Worm (Caenorhabditis elegans) whole organism, L4 larva: ENCODE data around the gene dyf-19.

Source experiments
- F10B5.3 ChIP-seq: sonication (generic microtip); optimal IDR thresholded peaks from 2 replicates; lab custom pipeline; 2016; ENCODE audit warnings: mild to moderate bottlenecking, missing genetic modification characterization, missing compliant biosample characterization
- F26F4.8 ChIP-seq: fragments of 200-800 bp; sonication (Bioruptor generic); conservative IDR thresholded peaks from 2 replicates; pipeline ENCODE4 v1.3.6; 2022; ENCODE audit warnings: missing genetic modification characterization, missing compliant biosample characterization
- F37D6.2 ChIP-seq: sonication (generic microtip); optimal IDR thresholded peaks from 2 replicates; lab custom pipeline; 2016; ENCODE audit warnings: mild to moderate bottlenecking, missing genetic modification characterization, missing compliant biosample characterization
- T20F7.1 ChIP-seq: fragments of 200-800 bp; sonication (Bioruptor generic); optimal IDR thresholded peaks from 2 replicates; lab custom pipeline; 2018; ENCODE audit warnings: mild to moderate bottlenecking, missing genetic modification characterization, missing compliant biosample characterization
- T26A8.4 ChIP-seq: fragments of 200-800 bp; sonication (Bioruptor generic); IDR thresholded peaks from 2 replicates; pipeline ENCODE4 v1.3.6; 2022; ENCODE audit warnings: missing genetic modification characterization, missing compliant biosample characterization
- Y105C5A.15 ChIP-seq: fragments of 200-800 bp; sonication (Bioruptor generic); IDR thresholded peaks from 2 replicates; pipeline ENCODE4 v1.3.6; 2022; ENCODE audit warnings: missing genetic modification characterization, missing compliant biosample characterization
- Y48G9A.11 ChIP-seq: fragments of 200-800 bp; sonication (Bioruptor generic); IDR thresholded peaks from 2 replicates; pipeline ENCODE4 v1.3.6; 2022; ENCODE audit warnings: missing genetic modification reagents, missing genetic modification characterization, missing compliant biosample characterization
- Y75B8A.6 ChIP-seq: fragments of 200-800 bp; sonication (Bioruptor generic); IDR thresholded peaks from 2 replicates; pipeline ENCODE4 v1.3.6; 2022; ENCODE audit warnings: missing genetic modification reagents, missing genetic modification characterization, missing compliant biosample characterization
- ZK546.5 ChIP-seq, 2 experiments: sonication (generic microtip); optimal IDR thresholded peaks; 2 replicates each; lab custom pipeline; 2017; ENCODE audit warnings: missing biosample characterization in 2 of 2, missing genetic modification characterization in 2 of 2
- aha-1 ChIP-seq: fragments of 150-350 bp; peaks from one replicate; lab custom pipeline; 2014; ENCODE audit warnings: missing biosample characterization, missing genetic modification characterization
- arid-1 ChIP-seq: fragments of 200-800 bp; sonication (Bioruptor generic); conservative IDR thresholded peaks from 2 replicates; pipeline ENCODE4 v1.3.6; 2022; ENCODE audit warnings: missing genetic modification reagents, missing genetic modification characterization, missing compliant biosample characterization
- ceh-20 ChIP-seq: fragments of 200-800 bp; sonication (Bioruptor generic); IDR thresholded peaks from 2 replicates; pipeline ENCODE4 v1.3.6; 2022; ENCODE audit warnings: missing genetic modification reagents, missing genetic modification characterization, missing compliant biosample characterization
- ceh-28 ChIP-seq: fragments of 150-350 bp; optimal IDR thresholded peaks from 2 replicates; lab custom pipeline; 2014; ENCODE audit warnings: missing biosample characterization, missing genetic modification reagents, missing genetic modification characterization
- ceh-82 ChIP-seq: sonication (generic microtip); optimal IDR thresholded peaks from 2 replicates; lab custom pipeline; 2017; ENCODE audit warnings: missing biosample characterization, missing genetic modification characterization
- ces-1 ChIP-seq: fragments of 150-350 bp; sonication (generic microtip); optimal IDR thresholded peaks from 4 replicates; lab custom pipeline; 2014; ENCODE audit warnings: missing biosample characterization, missing genetic modification reagents, missing genetic modification characterization
- cey-2 ChIP-seq: sonication (generic microtip); optimal IDR thresholded peaks from 3 replicates; lab custom pipeline; 2017; ENCODE audit warnings: missing genetic modification characterization, mild to moderate bottlenecking, missing compliant biosample characterization, antibody characterized with exemption, borderline replicate concordance; ENCODE audit not compliant: insufficient read depth
- ctbp-1 ChIP-seq: fragments of 200-800 bp; sonication (Bioruptor generic); IDR thresholded peaks from 2 replicates; pipeline ENCODE4 v1.3.6; 2022; ENCODE audit warnings: missing genetic modification reagents, missing genetic modification characterization, missing compliant biosample characterization
- dmd-6 ChIP-seq: fragments of 200-800 bp; sonication (Bioruptor generic); IDR thresholded peaks from 2 replicates; pipeline ENCODE4 v1.3.6; 2022; ENCODE audit warnings: missing genetic modification reagents, missing genetic modification characterization, missing compliant biosample characterization
- dmd-8 ChIP-seq: fragments of 200-800 bp; sonication (Bioruptor generic); IDR thresholded peaks from 2 replicates; pipeline ENCODE4 v1.3.6; 2022; ENCODE audit warnings: missing genetic modification characterization, missing compliant biosample characterization
- fkh-10 ChIP-seq: fragments of 150-350 bp; optimal IDR thresholded peaks from 2 replicates; lab custom pipeline; 2014; ENCODE audit warnings: missing biosample characterization, missing genetic modification reagents, missing genetic modification characterization
- gei-8 ChIP-seq: fragments of 200-800 bp; sonication (Bioruptor generic); optimal IDR thresholded peaks from 2 replicates; lab custom pipeline; 2018; ENCODE audit warnings: mild to moderate bottlenecking, missing genetic modification characterization, missing compliant biosample characterization
- hlh-11 ChIP-seq: fragments of 200-800 bp; sonication (Bioruptor generic); optimal IDR thresholded peaks from 2 replicates; lab custom pipeline; 2018; ENCODE audit warnings: mild to moderate bottlenecking, missing genetic modification characterization, missing compliant biosample characterization
- lin-38 ChIP-seq: fragments of 200-800 bp; sonication (Bioruptor generic); IDR thresholded peaks from 2 replicates; pipeline ENCODE4 v1.3.6; 2022; ENCODE audit warnings: missing genetic modification reagents, missing genetic modification characterization, missing compliant biosample characterization
- lin-39 ChIP-seq: fragments of 150-350 bp; optimal IDR thresholded peaks from 2 replicates; lab custom pipeline; 2014; ENCODE audit warnings: missing biosample characterization, missing genetic modification reagents, missing genetic modification characterization
- mdl-1 ChIP-seq, 2 experiments: fragments of 150-350 bp in 1 of 2; sonication (generic microtip) in 1 of 2; optimal IDR thresholded peaks; 2 replicates each; lab custom pipeline; 2014 to 2017; ENCODE audit warnings: missing biosample characterization in 2 of 2, missing genetic modification characterization in 2 of 2
- mxl-2 ChIP-seq: fragments of 200-800 bp; sonication (Bioruptor generic); conservative IDR thresholded peaks from 2 replicates; pipeline ENCODE4 v1.3.6; 2022; ENCODE audit warnings: missing genetic modification reagents, missing genetic modification characterization, missing compliant biosample characterization
- nhr-102 ChIP-seq: sonication (generic microtip); optimal IDR thresholded peaks from 2 replicates; lab custom pipeline; 2016; ENCODE audit warnings: mild to moderate bottlenecking, missing genetic modification characterization, moderate library complexity, missing compliant biosample characterization
- nhr-11 ChIP-seq: fragments of 150-350 bp; optimal IDR thresholded peaks from 2 replicates; lab custom pipeline; 2014; ENCODE audit warnings: missing biosample characterization, missing genetic modification characterization
- nhr-111 ChIP-seq: fragments of 200-800 bp; sonication (Bioruptor generic); optimal IDR thresholded peaks from 2 replicates; lab custom pipeline; 2018; ENCODE audit warnings: mild to moderate bottlenecking, missing genetic modification characterization, missing compliant biosample characterization
- nhr-28 ChIP-seq: fragments of 150-350 bp; optimal IDR thresholded peaks from 2 replicates; lab custom pipeline; 2014; ENCODE audit warnings: missing biosample characterization, missing genetic modification characterization
- nhr-41 ChIP-seq: fragments of 200-800 bp; sonication (Bioruptor generic); IDR thresholded peaks from 2 replicates; pipeline ENCODE4 v1.3.6; 2022; ENCODE audit warnings: missing genetic modification reagents, missing genetic modification characterization, missing compliant biosample characterization
- nhr-42 ChIP-seq: fragments of 200-800 bp; sonication (Bioruptor generic); IDR thresholded peaks from 2 replicates; pipeline ENCODE4 v1.3.6; 2022; ENCODE audit warnings: missing genetic modification characterization, missing compliant biosample characterization
- nhr-48 ChIP-seq: sonication (generic microtip); optimal IDR thresholded peaks from 2 replicates; lab custom pipeline; 2016; ENCODE audit warnings: mild to moderate bottlenecking, missing genetic modification characterization, missing compliant biosample characterization
- nhr-77 ChIP-seq: fragments of 150-350 bp; optimal IDR thresholded peaks from 2 replicates; lab custom pipeline; 2014; ENCODE audit warnings: missing biosample characterization, missing genetic modification characterization
- pqm-1 ChIP-seq: sonication (generic microtip); optimal IDR thresholded peaks from 2 replicates; lab custom pipeline; 2017; ENCODE audit warnings: missing biosample characterization, missing genetic modification characterization
- sdz-12 ChIP-seq: fragments of 200-800 bp; sonication (Bioruptor generic); optimal IDR thresholded peaks from 2 replicates; lab custom pipeline; 2018; ENCODE audit warnings: mild to moderate bottlenecking, missing genetic modification characterization, missing compliant biosample characterization
- spr-1 ChIP-seq: sonication (generic microtip); optimal IDR thresholded peaks from 2 replicates; lab custom pipeline; 2016; ENCODE audit warnings: mild to moderate bottlenecking, missing genetic modification characterization, missing compliant biosample characterization
- vab-7 ChIP-seq: fragments of 200-800 bp; sonication (Bioruptor generic); IDR thresholded peaks from 2 replicates; pipeline ENCODE4 v1.3.6; 2022; ENCODE audit warnings: missing genetic modification reagents, missing genetic modification characterization, missing compliant biosample characterization
- zfp-3 ChIP-seq: fragments of 200-800 bp; sonication (Bioruptor generic); conservative IDR thresholded peaks from 2 replicates; pipeline ENCODE4 v1.3.6; 2022; ENCODE audit warnings: missing genetic modification reagents, missing genetic modification characterization, missing compliant biosample characterization
- zip-11 ChIP-seq: fragments of 200-800 bp; sonication (Bioruptor generic); IDR thresholded peaks from 2 replicates; pipeline ENCODE4 v1.3.6; 2022; ENCODE audit warnings: missing genetic modification characterization, missing compliant biosample characterization

Gene dyf-19

DNA sequence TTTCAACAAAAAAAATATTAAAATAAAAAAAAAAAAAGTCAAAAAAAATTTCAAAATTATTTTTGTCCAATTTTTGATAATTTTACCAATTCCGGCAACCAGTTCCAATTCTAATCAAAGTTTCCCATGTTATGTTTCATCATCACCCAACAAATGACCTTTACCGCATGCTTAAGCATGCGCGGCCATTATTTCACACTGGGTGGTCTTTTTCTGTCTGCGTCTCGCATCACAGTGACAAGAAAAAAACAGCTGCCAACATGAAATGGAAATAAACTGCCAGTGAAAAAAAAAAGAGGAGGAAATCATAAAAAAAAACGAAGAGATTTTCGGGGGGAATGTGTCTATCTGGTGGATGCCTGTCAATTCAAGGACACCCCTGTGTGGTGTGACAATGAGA lies 41.5 kb downstream of the dyf-19 start (continued):
- no peak for TF ChIP-seq spr-1 (tag; lab: Kevin White, UChicago)
- TF ChIP-seq nhr-102 (tag; lab: Kevin White, UChicago), result no peak
- TF ChIP-seq ctbp-1, result no peak
- TF ChIP-seq hlh-11 (tag; lab: Kevin White, UChicago), result peak; percentile 38
- peak; percentile 31 for TF ChIP-seq aha-1 (tag; lab: Kevin White, UChicago)

ce11 chrV:19667716-19668115 lies 42.9 kb downstream of the dyf-19 start:
- TF ChIP-seq arid-1 (GFP tag; lab: Robert Waterston, UW) (no peak), gei-8 (no peak), fkh-10 (GFP tag; lab: Kevin White, UChicago) (no peak), nhr-11 (tag; lab: Kevin White, UChicago) (no peak), ceh-20 (GFP tag; lab: Robert Waterston, UW) (no peak), nhr-28 (no peak)
- TF ChIP-seq, all 104 proteins: peak for 0

DNA sequence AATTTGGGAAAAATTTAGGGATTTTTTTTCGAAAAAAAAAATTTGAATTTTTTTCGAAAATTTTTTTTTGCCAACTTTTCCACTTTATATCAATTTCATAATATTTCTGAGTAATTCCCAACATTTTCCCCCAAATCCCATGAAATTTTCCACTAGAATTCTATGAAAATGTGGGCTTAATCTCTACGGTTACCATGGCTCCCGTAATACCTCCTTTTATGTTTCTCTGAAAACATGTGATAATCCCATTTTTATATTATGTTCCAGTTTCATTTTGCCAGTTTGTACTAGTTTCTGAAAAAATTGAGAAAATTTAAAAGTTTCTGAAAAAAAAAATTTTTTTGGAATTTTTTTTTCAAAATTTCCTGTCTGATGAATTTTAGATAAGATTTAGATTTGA lies 43.4 kb downstream of the dyf-19 start:
- no peak for TF ChIP-seq Y48G9A.11
- no peak for TF ChIP-seq F26F4.8 (GFP tag; lab: Robert Waterston, UW)
- TF ChIP-seq nhr-48 (tag; lab: Kevin White, UChicago), result no peak
- TF ChIP-seq ctbp-1, result no peak
- no peak for TF ChIP-seq lin-39 (tag; lab: Kevin White, UChicago)
- no peak for TF ChIP-seq F37D6.2 (tag; lab: Kevin White, UChicago)
- no peak for TF ChIP-seq dmd-6 (GFP tag; lab: Robert Waterston, UW)
- no peak for TF ChIP-seq T26A8.4 (GFP tag; lab: Robert Waterston, UW)
- no peak for TF ChIP-seq spr-1 (tag; lab: Kevin White, UChicago)
- TF ChIP-seq zfp-3, result no peak
- TF ChIP-seq vab-7 (GFP tag; lab: Robert Waterston, UW), result no peak

ce11 chrV:19669959-19670358 lies 45.1 kb downstream of the dyf-19 start, which contains the start of gene Y43F8C.11:
Gene Y43F8C.11, plus strand, starts transcription at chrV:19670259.
- TF ChIP-seq dmd-6 (GFP tag; lab: Robert Waterston, UW), result no peak
- TF ChIP-seq sdz-12, result no peak
- TF ChIP-seq lin-38, result no peak
- no peak for TF ChIP-seq ZK546.5 (tag; optimal IDR thresholded peaks at IDR 0.05; lab: Kevin White, UChicago)
- no peak for TF ChIP-seq nhr-111 (GFP tag; lab: Kevin White, UChicago)
- no peak for TF ChIP-seq Y75B8A.6 (GFP tag; lab: Robert Waterston, UW)
- TF ChIP-seq ceh-28 (tag; lab: Kevin White, UChicago), result no peak
- TF ChIP-seq nhr-77 (tag; lab: Kevin White, UChicago), result no peak
- TF ChIP-seq nhr-41 (GFP tag; lab: Robert Waterston, UW), result no peak

DNA sequence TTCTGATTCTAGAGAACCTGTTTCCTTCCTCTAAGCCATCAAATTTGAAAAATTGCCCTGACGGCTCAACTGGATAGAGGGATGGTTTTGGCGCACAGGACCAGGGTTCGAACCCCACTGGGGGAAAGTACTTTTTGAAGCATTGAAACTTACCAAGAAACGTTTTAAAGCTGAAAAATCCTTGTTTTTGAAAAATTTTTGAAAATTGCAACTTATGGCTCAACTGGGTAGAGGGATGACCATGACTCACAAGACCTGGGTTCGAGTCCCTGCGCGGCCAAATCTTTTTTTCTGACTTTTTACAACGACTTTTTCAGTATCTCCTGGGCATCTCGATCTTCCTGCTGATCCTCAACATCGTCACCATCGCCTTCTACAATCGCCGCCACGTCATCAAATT lies 46.0 kb downstream of the dyf-19 start:
- TF ChIP-seq mxl-2 (no peak), F10B5.3 (tag; lab: Kevin White, UChicago) (no peak), nhr-28 (no peak), Y105C5A.15 (no peak), cey-2 (tag; lab: Kevin White, UChicago) (no peak), nhr-48 (tag; lab: Kevin White, UChicago) (no peak), Y75B8A.6 (GFP tag; lab: Robert Waterston, UW) (no peak), ceh-82 (tag; lab: Kevin White, UChicago) (no peak), zip-11 (GFP tag; lab: Robert Waterston, UW) (no peak), nhr-42 (GFP tag; lab: Robert Waterston, UW) (no peak), dmd-8 (no peak), pqm-1 (tag; lab: Kevin White, UChicago) (no peak), ces-1 (GFP tag; lab: Kevin White, UChicago) (no peak), mdl-1 (tag; optimal IDR thresholded peaks at IDR 0.05; lab: Kevin White, UChicago) (no peak), T20F7.1 (GFP tag; lab: Kevin White, UChicago) (no peak)
